Worm (Caenorhabditis elegans) whole organism, L2 larva: Measurements from ENCODE around the gene sup-26.
A peak's percentile ranks its signal among the peaks of the same experiment; 100 is the strongest.

Experiments
- C34F6.9 ChIP-seq: fragments of 150-350 bp; optimal IDR thresholded peaks from 2 replicates; lab custom pipeline; 2014; ENCODE audit warnings: missing biosample characterization, missing genetic modification characterization
- F13H6.1 ChIP-seq: sonication (generic microtip); optimal IDR thresholded peaks from 2 replicates; lab custom pipeline; 2016; ENCODE audit warnings: missing genetic modification characterization, missing compliant biosample characterization
- Y55F3AM.14 ChIP-seq: fragments of 200-800 bp; sonication (Bioruptor generic); optimal IDR thresholded peaks from 2 replicates; lab custom pipeline; 2018; ENCODE audit warnings: mild to moderate bottlenecking, missing genetic modification characterization, missing compliant biosample characterization
- alr-1 ChIP-seq: fragments of 150-350 bp; optimal IDR thresholded peaks from 2 replicates; lab custom pipeline; 2014; ENCODE audit warnings: missing biosample characterization, missing genetic modification characterization
- aly-2 ChIP-seq: fragments of 150-350 bp; optimal IDR thresholded peaks from 2 replicates; lab custom pipeline; 2014; ENCODE audit warnings: missing biosample characterization, missing genetic modification characterization
- blmp-1 ChIP-seq: sonication (generic microtip); optimal IDR thresholded peaks from 2 replicates; lab custom pipeline; 2017; ENCODE audit warnings: missing genetic modification characterization, mild to moderate bottlenecking, missing compliant biosample characterization, antibody characterized with exemption, moderate library complexity; ENCODE audit not compliant: insufficient read depth
- ceh-16 ChIP-seq: fragments of 150-350 bp; optimal IDR thresholded peaks from 2 replicates; lab custom pipeline; 2014; ENCODE audit warnings: missing biosample characterization, missing genetic modification characterization
- crh-2 ChIP-seq: sonication (generic microtip); optimal IDR thresholded peaks from 2 replicates; lab custom pipeline; 2017; ENCODE audit warnings: missing biosample characterization, missing genetic modification characterization
- egl-27 ChIP-seq: sonication (generic microtip); optimal IDR thresholded peaks from 3 replicates; lab custom pipeline; 2017; ENCODE audit warnings: missing biosample characterization, missing genetic modification reagents, missing genetic modification characterization
- elt-1 ChIP-seq: fragments of 150-350 bp; optimal IDR thresholded peaks from 2 replicates; lab custom pipeline; 2014; ENCODE audit warnings: missing biosample characterization, missing genetic modification characterization
- elt-3 ChIP-seq: sonication (generic microtip); optimal IDR thresholded peaks from 2 replicates; lab custom pipeline; 2017; ENCODE audit warnings: missing biosample characterization, missing genetic modification characterization
- lin-13 ChIP-seq: fragments of 150-350 bp; optimal IDR thresholded peaks from 2 replicates; lab custom pipeline; 2014; ENCODE audit warnings: missing biosample characterization, missing genetic modification reagents, missing genetic modification characterization
- lin-39 ChIP-seq: fragments of 150-350 bp; optimal IDR thresholded peaks from 2 replicates; lab custom pipeline; 2014; ENCODE audit warnings: missing biosample characterization, missing genetic modification reagents, missing genetic modification characterization
- lsy-2 ChIP-seq, 2 experiments: fragments of 150-350 bp in 1 of 2; sonication (generic microtip) in 1 of 2; optimal IDR thresholded peaks; 2 replicates each; lab custom pipeline; 2014 to 2017; ENCODE audit warnings: missing biosample characterization in 2 of 2, missing genetic modification characterization in 2 of 2
- mab-5 ChIP-seq: fragments of 150-350 bp; optimal IDR thresholded peaks from 2 replicates; lab custom pipeline; 2014; ENCODE audit warnings: missing biosample characterization, missing genetic modification characterization
- mbf-1 ChIP-seq: sonication (generic microtip); optimal IDR thresholded peaks from 2 replicates; lab custom pipeline; 2017; ENCODE audit warnings: missing biosample characterization, missing genetic modification characterization
- nhr-10 ChIP-seq: sonication (generic microtip); optimal IDR thresholded peaks from 2 replicates; lab custom pipeline; 2017; ENCODE audit warnings: missing biosample characterization, missing genetic modification characterization
- nhr-12 ChIP-seq: fragments of 150-350 bp; optimal IDR thresholded peaks from 2 replicates; lab custom pipeline; 2014; ENCODE audit warnings: missing biosample characterization, missing genetic modification characterization
- nhr-129 ChIP-seq: fragments of 150-350 bp; optimal IDR thresholded peaks from 2 replicates; lab custom pipeline; 2014; ENCODE audit warnings: missing biosample characterization, missing genetic modification characterization
- nhr-21 ChIP-seq: fragments of 150-350 bp; optimal IDR thresholded peaks from 2 replicates; lab custom pipeline; 2014; ENCODE audit warnings: missing biosample characterization, missing genetic modification characterization
- nhr-237 ChIP-seq: fragments of 150-350 bp; optimal IDR thresholded peaks from 2 replicates; lab custom pipeline; 2014; ENCODE audit warnings: missing biosample characterization, missing genetic modification characterization
- nhr-25 ChIP-seq: fragments of 150-350 bp; sonication (generic microtip); optimal IDR thresholded peaks from 3 replicates; lab custom pipeline; 2014; ENCODE audit warnings: missing biosample characterization, missing genetic modification characterization
- nhr-6 ChIP-seq: fragments of 150-350 bp; optimal IDR thresholded peaks from 2 replicates; lab custom pipeline; 2014; ENCODE audit warnings: missing biosample characterization, missing genetic modification characterization
- peb-1 ChIP-seq: fragments of 150-350 bp; optimal IDR thresholded peaks from 2 replicates; lab custom pipeline; 2014; ENCODE audit warnings: missing biosample characterization, missing genetic modification characterization
- sem-4 ChIP-seq: fragments of 150-350 bp; optimal IDR thresholded peaks from 2 replicates; lab custom pipeline; 2014; ENCODE audit warnings: missing biosample characterization, missing genetic modification reagents, missing genetic modification characterization
- sma-3 ChIP-seq: sonication (generic microtip); optimal IDR thresholded peaks from 2 replicates; lab custom pipeline; 2016; ENCODE audit warnings: missing genetic modification reagents, missing genetic modification characterization, missing compliant biosample characterization
- sma-9 ChIP-seq, 2 experiments: fragments of 150-350 bp in 1 of 2; sonication (generic microtip) in 1 of 2; optimal IDR thresholded peaks; 2 replicates each; lab custom pipeline; 2014 to 2016; ENCODE audit warnings: missing genetic modification characterization in 2 of 2, mild to moderate bottlenecking in 1 of 2, missing biosample characterization in 1 of 2, missing compliant biosample characterization in 1 of 2, missing genetic modification reagents in 1 of 2, moderate library complexity in 1 of 2
- snpc-4 ChIP-seq: fragments of 150-350 bp; optimal IDR thresholded peaks from 2 replicates; lab custom pipeline; 2014; ENCODE audit warnings: missing biosample characterization, missing genetic modification characterization
- unc-39 ChIP-seq: fragments of 150-350 bp; optimal IDR thresholded peaks from 2 replicates; lab custom pipeline; 2014; ENCODE audit warnings: missing biosample characterization, missing genetic modification characterization
- unc-62 ChIP-seq: fragments of 150-350 bp; optimal IDR thresholded peaks from 2 replicates; lab custom pipeline; 2014; ENCODE audit warnings: missing biosample characterization, missing genetic modification reagents, missing genetic modification characterization
- ztf-1 ChIP-seq: fragments of 200-800 bp; sonication (Bioruptor generic); conservative IDR thresholded peaks from 2 replicates; pipeline ENCODE4 v1.3.6; 2022; ENCODE audit warnings: missing genetic modification characterization, missing compliant biosample characterization
- ztf-11 ChIP-seq: sonication (generic microtip); optimal IDR thresholded peaks from 2 replicates; lab custom pipeline; 2017; ENCODE audit warnings: missing biosample characterization, missing genetic modification characterization

sup-26 gene

DNA sequence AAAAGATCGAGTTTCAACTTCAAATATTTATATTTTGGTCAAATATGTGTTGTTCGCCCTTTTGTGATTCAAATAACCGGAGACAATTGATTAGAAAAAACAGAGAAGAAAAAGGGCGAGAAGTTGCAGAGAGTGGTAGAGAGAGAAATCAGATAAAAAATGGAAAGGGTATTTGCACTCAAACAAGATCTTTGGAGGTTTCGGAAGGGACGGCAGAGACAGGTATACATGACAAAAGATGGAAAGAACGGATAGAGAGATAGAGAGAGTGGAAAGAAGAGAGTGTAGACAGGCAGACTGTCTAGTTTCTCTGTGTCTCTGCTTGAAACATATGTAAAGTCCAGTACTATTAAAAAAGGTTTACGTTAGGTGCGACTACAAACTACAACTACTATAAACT is 43.8 kb downstream of the sup-26 start:
- TF ChIP-seq blmp-1 (tag; lab: Kevin White, UChicago) = peak; percentile 68
- TF ChIP-seq lsy-2 (tag; optimal IDR thresholded peaks at IDR 0.05; lab: Kevin White, UChicago) = peak in 1 of 2 experiments; percentile 37
- TF ChIP-seq ztf-1 (GFP tag; lab: Robert Waterston, UW) = no peak
- no peak for TF ChIP-seq unc-39
- TF ChIP-seq nhr-21 (tag; lab: Kevin White, UChicago) = peak; percentile 26
- peak; percentile 24 for TF ChIP-seq sem-4
- TF ChIP-seq sma-3 (GFP tag; lab: Kevin White, UChicago) = peak; percentile 35
- peak; percentile 12 for TF ChIP-seq F13H6.1
- peak; percentile 1 for TF ChIP-seq egl-27 (tag; lab: Kevin White, UChicago)
- TF ChIP-seq lin-13 (GFP tag; lab: Kevin White, UChicago) = peak; percentile 95
- peak; percentile 34 for TF ChIP-seq nhr-129 (tag; lab: Kevin White, UChicago)
- TF ChIP-seq C34F6.9 (tag; lab: Kevin White, UChicago) = peak; percentile 35
- no peak for TF ChIP-seq nhr-6 (tag; lab: Kevin White, UChicago)
- peak; percentile 79 for TF ChIP-seq sma-9 (GFP tag; optimal IDR thresholded peaks at IDR 0.05; lab: Kevin White, UChicago)
- TF ChIP-seq sma-9 (tag; optimal IDR thresholded peaks at IDR 0.05; lab: Kevin White, UChicago) = no peak
- TF ChIP-seq mbf-1 (tag; lab: Kevin White, UChicago) = no peak
- TF ChIP-seq snpc-4 (tag; lab: Kevin White, UChicago) = no peak
- TF ChIP-seq nhr-25 (tag; lab: Kevin White, UChicago) = peak; percentile 40

- TF ChIP-seq nhr-6 (tag; lab: Kevin White, UChicago) = no peak
- TF ChIP-seq sem-4 = no peak
- no peak for TF ChIP-seq nhr-12 (tag; lab: Kevin White, UChicago)
- TF ChIP-seq snpc-4 (tag; lab: Kevin White, UChicago) = no peak
- no peak for TF ChIP-seq Y55F3AM.14
- TF ChIP-seq elt-3 (tag; lab: Kevin White, UChicago) = no peak
- TF ChIP-seq blmp-1 (tag; lab: Kevin White, UChicago) = no peak
- no peak for TF ChIP-seq ztf-11 (tag; lab: Kevin White, UChicago)
- TF ChIP-seq nhr-21 (tag; lab: Kevin White, UChicago) = no peak
- no peak for TF ChIP-seq crh-2 (tag; lab: Kevin White, UChicago)
- TF ChIP-seq unc-39 = no peak
- no peak for TF ChIP-seq egl-27 (tag; lab: Kevin White, UChicago)
- no peak for TF ChIP-seq lsy-2 (tag; optimal IDR thresholded peaks at IDR 0.05; lab: Kevin White, UChicago)
- TF ChIP-seq lin-39 (tag; lab: Kevin White, UChicago) = no peak
Observed at ce11 chrIII:4234642-4235295, 45.3 kb downstream of the sup-26 start.

DNA sequence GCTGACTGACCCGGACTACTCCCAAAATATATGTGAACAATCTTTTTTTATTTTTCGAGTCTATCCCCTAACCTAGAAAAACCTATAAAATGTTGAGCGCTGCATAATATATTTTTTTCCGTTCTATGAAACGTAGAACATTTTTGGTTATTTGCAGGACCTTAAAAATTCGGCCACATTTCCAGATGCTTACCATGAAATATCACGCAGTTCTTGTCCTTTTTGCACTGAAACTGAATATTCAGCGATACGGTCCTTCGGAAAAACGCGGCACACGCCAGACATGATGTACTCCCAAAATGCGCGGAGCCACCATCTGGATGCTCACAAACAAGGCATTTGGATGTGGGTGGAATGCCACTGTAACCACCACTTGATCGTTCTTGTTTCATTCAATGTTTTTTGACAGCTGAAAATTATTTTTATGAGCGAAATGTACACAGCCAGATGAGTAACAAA is 47.2 kb downstream of the sup-26 start, which contains the start of gene nhr-20:
nhr-20 (minus strand) TSS at position 409 of the 459 bp plus-strand sequence.
- TF ChIP-seq Y55F3AM.14 (no peak), nhr-129 (tag; lab: Kevin White, UChicago) (no peak), unc-62 (GFP tag; lab: Kevin White, UChicago) (no peak), mab-5 (tag; lab: Kevin White, UChicago) (no peak), ceh-16 (tag; lab: Kevin White, UChicago) (no peak), nhr-6 (tag; lab: Kevin White, UChicago) (no peak), nhr-10 (tag; lab: Kevin White, UChicago) (no peak)
- TF ChIP-seq, all 48 proteins: peak for 0

DNA sequence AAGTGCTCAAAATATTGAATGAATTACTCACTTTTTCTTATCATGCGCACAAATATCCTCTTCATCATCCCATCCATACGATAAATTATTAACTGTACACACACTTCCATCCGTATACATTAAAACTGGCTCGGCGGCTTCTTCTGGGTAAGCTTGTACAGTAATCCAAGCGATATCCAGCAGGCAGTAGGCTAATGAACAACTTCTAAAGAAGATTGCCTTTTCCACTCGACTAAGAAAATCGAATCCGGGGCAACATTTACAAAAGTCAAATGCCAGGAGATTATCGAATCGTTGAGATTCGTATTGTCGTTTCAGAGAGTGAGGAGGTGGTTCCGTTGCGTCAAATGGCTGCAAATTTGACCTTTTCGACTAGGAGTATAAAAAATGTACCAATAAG is 48.7 kb downstream of the sup-26 start:
- TF ChIP-seq nhr-10 (tag; lab: Kevin White, UChicago) = no peak
- no peak for TF ChIP-seq alr-1 (tag; lab: Kevin White, UChicago)
- no peak for TF ChIP-seq nhr-12 (tag; lab: Kevin White, UChicago)

DNA sequence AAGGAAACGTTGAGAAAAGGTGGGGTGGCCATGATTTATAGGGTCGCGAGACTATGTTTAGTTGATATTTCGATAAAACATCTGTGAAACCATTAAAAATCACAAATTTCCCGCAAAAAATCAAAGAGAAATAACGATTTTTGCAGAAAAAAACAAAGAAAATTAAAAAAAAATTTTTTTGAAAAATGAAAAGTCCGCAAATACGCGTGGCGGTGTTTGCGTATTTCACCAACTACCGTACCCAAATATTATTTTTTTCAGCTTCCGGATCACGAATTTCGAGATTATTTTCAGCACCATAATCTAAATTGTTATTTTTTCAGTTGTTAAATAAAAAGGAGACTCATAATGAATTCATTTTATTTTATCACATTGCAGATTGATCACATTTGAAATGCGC is 49.9 kb downstream of the sup-26 start:
- TF ChIP-seq nhr-237 (tag; lab: Kevin White, UChicago) (no peak), sma-3 (GFP tag; lab: Kevin White, UChicago) (no peak), alr-1 (tag; lab: Kevin White, UChicago) (no peak), crh-2 (tag; lab: Kevin White, UChicago) (no peak), peb-1 (no peak), nhr-25 (tag; lab: Kevin White, UChicago) (no peak), aly-2 (tag; lab: Kevin White, UChicago) (no peak), F13H6.1 (no peak), mab-5 (tag; lab: Kevin White, UChicago) (no peak), elt-3 (tag; lab: Kevin White, UChicago) (no peak), C34F6.9 (tag; lab: Kevin White, UChicago) (no peak), Y55F3AM.14 (no peak), elt-1 (tag; lab: Kevin White, UChicago) (no peak)
